Fruit fly (Drosophila melanogaster) whole organism, prepupa: Measurements from ENCODE around the gene Jon99Ciii.

Source experiments
- Blimp-1 ChIP-seq: fragments of 200-800 bp; sonication (Bioruptor generic); optimal IDR thresholded peaks from 3 replicates; lab custom pipeline; 2017; ENCODE audit warnings: missing biosample characterization, missing genetic modification characterization, mild to moderate bottlenecking, moderate library complexity, missing genetic modification reagents
- CG10669 ChIP-seq: fragments of 200-800 bp; sonication (Bioruptor generic); optimal IDR thresholded peaks from 3 replicates; lab custom pipeline; 2018; ENCODE audit warnings: missing biosample characterization, mild to moderate bottlenecking, missing genetic modification characterization, moderate library complexity
- CG11294 ChIP-seq: fragments of 200-800 bp; sonication (Bioruptor generic); IDR thresholded peaks from 2 replicates; pipeline ENCODE4 v1.3.6; 2022; ENCODE audit warnings: missing biosample characterization, missing genetic modification characterization
- CG11762 ChIP-seq: fragments of 200-800 bp; sonication (Bioruptor generic); optimal IDR thresholded peaks from 3 replicates; lab custom pipeline; 2016; ENCODE audit warnings: missing biosample characterization, missing genetic modification characterization; ENCODE audit not compliant: insufficient read depth
- CG15336 ChIP-seq: fragments of 200-800 bp; sonication (Bioruptor generic); IDR thresholded peaks from 2 replicates; pipeline ENCODE4 v1.3.6; 2022; ENCODE audit warnings: missing biosample characterization, missing genetic modification characterization
- CG1621 ChIP-seq: fragments of 200-800 bp; sonication (Bioruptor generic); optimal IDR thresholded peaks from 3 replicates; lab custom pipeline; 2018; ENCODE audit warnings: missing biosample characterization, mild to moderate bottlenecking, missing genetic modification characterization
- CG3032 ChIP-seq: fragments of 200-800 bp; optimal IDR thresholded peaks from 2 replicates; lab custom pipeline; 2019; ENCODE audit warnings: missing biosample characterization, mild to moderate bottlenecking, missing genetic modification characterization, moderate library complexity
- CG31627 ChIP-seq: fragments of 200-800 bp; sonication (Bioruptor generic); optimal IDR thresholded peaks from 3 replicates; lab custom pipeline; 2016; ENCODE audit warnings: missing biosample characterization, missing genetic modification characterization
- CG32006 ChIP-seq: fragments of 200-800 bp; sonication (Bioruptor generic); optimal IDR thresholded peaks from 3 replicates; lab custom pipeline; 2017; ENCODE audit warnings: missing biosample characterization, mild to moderate bottlenecking, missing genetic modification characterization
- CG4318 ChIP-seq: fragments of 200-800 bp; sonication (Bioruptor generic); optimal IDR thresholded peaks from 3 replicates; lab custom pipeline; 2017; ENCODE audit warnings: missing biosample characterization, mild to moderate bottlenecking, missing genetic modification characterization
- CG6163 ChIP-seq: fragments of 200-800 bp; sonication (Bioruptor generic); IDR thresholded peaks from 3 replicates; pipeline ENCODE4 v1.3.6; 2022; ENCODE audit warnings: missing biosample characterization, missing genetic modification characterization
- CG8119 ChIP-seq: fragments of 200-800 bp; sonication (Bioruptor generic); IDR thresholded peaks from 3 replicates; pipeline ENCODE4 v1.3.6; 2022; ENCODE audit warnings: missing biosample characterization, missing genetic modification characterization
- Eip78C ChIP-seq: fragments of 200-800 bp; sonication (Bioruptor generic); peaks from one replicate; lab custom pipeline; 2016; ENCODE audit warnings: missing biosample characterization, missing genetic modification characterization
- Eip93F ChIP-seq: fragments of 200-800 bp; sonication (Bioruptor generic); optimal IDR thresholded peaks from 2 replicates; lab custom pipeline; 2016; ENCODE audit warnings: missing biosample characterization, mild to moderate bottlenecking, missing genetic modification characterization
- Ets96B ChIP-seq: fragments of 200-800 bp; optimal IDR thresholded peaks from 2 replicates; lab custom pipeline; 2019; ENCODE audit warnings: missing biosample characterization, mild to moderate bottlenecking, missing genetic modification characterization, moderate library complexity
- Hr38 ChIP-seq: sonication (Bioruptor generic); optimal IDR thresholded peaks from 2 replicates; lab custom pipeline; 2016; ENCODE audit warnings: missing biosample characterization, missing genetic modification characterization
- OdsH ChIP-seq: fragments of 200-800 bp; sonication (Bioruptor generic); optimal IDR thresholded peaks from 3 replicates; lab custom pipeline; 2016; ENCODE audit warnings: missing biosample characterization, missing genetic modification characterization
- Smox ChIP-seq: fragments of 200-800 bp; sonication (Bioruptor generic); optimal IDR thresholded peaks from 3 replicates; lab custom pipeline; 2016; ENCODE audit warnings: missing biosample characterization, missing genetic modification characterization
- Sox102F ChIP-seq: fragments of 200-800 bp; sonication (Bioruptor generic); optimal IDR thresholded peaks from 2 replicates; lab custom pipeline; 2016; ENCODE audit warnings: missing biosample characterization, mild to moderate bottlenecking, missing genetic modification characterization
- Sox14 ChIP-seq: fragments of 200-800 bp; sonication (Bioruptor generic); optimal IDR thresholded peaks from 3 replicates; lab custom pipeline; 2016; ENCODE audit warnings: missing biosample characterization, missing genetic modification characterization
- achi ChIP-seq: fragments of 200-800 bp; sonication (Bioruptor generic); optimal IDR thresholded peaks from 3 replicates; lab custom pipeline; 2016; ENCODE audit warnings: missing biosample characterization, missing genetic modification characterization
- acj6 ChIP-seq: fragments of 200-800 bp; sonication (Bioruptor generic); optimal IDR thresholded peaks from 3 replicates; lab custom pipeline; 2016; ENCODE audit warnings: missing biosample characterization, missing genetic modification characterization
- cyc ChIP-seq: fragments of 200-800 bp; sonication (Bioruptor generic); optimal IDR thresholded peaks from 3 replicates; lab custom pipeline; 2016; ENCODE audit warnings: missing biosample characterization, missing genetic modification characterization
- dac ChIP-seq: fragments of 200-800 bp; sonication (Bioruptor generic); optimal IDR thresholded peaks from 2 replicates; lab custom pipeline; 2017; ENCODE audit warnings: missing biosample characterization, mild to moderate bottlenecking, missing genetic modification characterization
- dsx ChIP-seq: fragments of 200-800 bp; optimal IDR thresholded peaks from 3 replicates; lab custom pipeline; 2019; ENCODE audit warnings: missing biosample characterization, mild to moderate bottlenecking, missing genetic modification characterization, moderate library complexity; ENCODE audit not compliant: poor library complexity, severe bottlenecking
- eg ChIP-seq: fragments of 200-800 bp; sonication (Bioruptor generic); IDR thresholded peaks from 3 replicates; pipeline ENCODE4 v1.3.6; 2022; ENCODE audit warnings: missing biosample characterization, missing genetic modification characterization
- esn ChIP-seq: fragments of 200-800 bp; sonication (Bioruptor generic); optimal IDR thresholded peaks from 2 replicates; lab custom pipeline; 2016; ENCODE audit warnings: missing biosample characterization, mild to moderate bottlenecking, missing genetic modification characterization, moderate library complexity
- fd59A ChIP-seq: fragments of 200-800 bp; sonication (Bioruptor generic); optimal IDR thresholded peaks from 2 replicates; lab custom pipeline; 2017; ENCODE audit warnings: missing biosample characterization, mild to moderate bottlenecking, missing genetic modification characterization, missing genetic modification reagents
- fd85E ChIP-seq: fragments of 200-800 bp; sonication (Bioruptor generic); optimal IDR thresholded peaks from 3 replicates; lab custom pipeline; 2016; ENCODE audit warnings: missing biosample characterization, missing genetic modification characterization
- fkh ChIP-seq: fragments of 200-800 bp; sonication (Bioruptor generic); optimal IDR thresholded peaks from 3 replicates; lab custom pipeline; 2017; ENCODE audit warnings: missing biosample characterization, mild to moderate bottlenecking, missing genetic modification characterization, moderate library complexity
- lz ChIP-seq: fragments of 200-800 bp; sonication (Bioruptor generic); optimal IDR thresholded peaks from 3 replicates; lab custom pipeline; 2016; ENCODE audit warnings: missing biosample characterization, missing genetic modification characterization
- spab ChIP-seq: fragments of 200-800 bp; sonication (Bioruptor generic); optimal IDR thresholded peaks from 2 replicates; lab custom pipeline; 2017; ENCODE audit warnings: missing biosample characterization, mild to moderate bottlenecking, missing genetic modification characterization, missing genetic modification reagents
- ss ChIP-seq, 2 experiments: fragments of 200-800 bp; sonication (Bioruptor generic); optimal IDR thresholded peaks; 2 replicates in 1 of 2; 3 replicates in 1 of 2; lab custom pipeline; 2017 to 2018; ENCODE audit warnings: mild to moderate bottlenecking in 2 of 2, missing biosample characterization in 2 of 2, missing genetic modification characterization in 2 of 2, moderate library complexity in 1 of 2
- vri ChIP-seq: fragments of 200-800 bp; sonication (Bioruptor generic); optimal IDR thresholded peaks from 3 replicates; lab custom pipeline; 2016; ENCODE audit warnings: missing biosample characterization, mild to moderate bottlenecking, missing genetic modification characterization

The Jon99Ciii gene

DNA sequence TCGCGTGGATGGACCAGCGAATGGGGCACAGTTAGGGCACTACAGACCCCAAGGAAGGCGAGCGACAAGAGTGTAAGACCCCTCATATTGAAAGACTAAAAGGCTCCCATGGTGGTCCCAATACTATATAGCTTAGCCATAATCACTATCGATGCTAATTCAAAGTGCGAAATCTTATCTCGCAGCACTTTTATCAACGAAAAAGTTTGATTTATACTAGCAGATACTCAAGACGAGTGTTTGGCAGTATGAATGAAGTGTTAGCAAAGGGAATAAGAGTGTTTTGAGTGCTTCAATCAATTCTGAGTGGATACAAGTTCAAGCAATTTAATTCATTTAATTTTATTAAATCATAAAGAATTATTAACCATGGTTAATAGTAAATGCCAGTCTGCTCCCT is 4.1 kb downstream of the Jon99Ciii start, which contains the start of gene Jon99Ci:
TSS of gene Jon99Ci (minus strand) at position 101 of the 400 bp plus-strand sequence.
- no peak for TF ChIP-seq achi
- TF ChIP-seq CG31627 (GFP tag; lab: Kevin White, UChicago): no peak
- TF ChIP-seq, all 60 proteins: peak for 0

DNA sequence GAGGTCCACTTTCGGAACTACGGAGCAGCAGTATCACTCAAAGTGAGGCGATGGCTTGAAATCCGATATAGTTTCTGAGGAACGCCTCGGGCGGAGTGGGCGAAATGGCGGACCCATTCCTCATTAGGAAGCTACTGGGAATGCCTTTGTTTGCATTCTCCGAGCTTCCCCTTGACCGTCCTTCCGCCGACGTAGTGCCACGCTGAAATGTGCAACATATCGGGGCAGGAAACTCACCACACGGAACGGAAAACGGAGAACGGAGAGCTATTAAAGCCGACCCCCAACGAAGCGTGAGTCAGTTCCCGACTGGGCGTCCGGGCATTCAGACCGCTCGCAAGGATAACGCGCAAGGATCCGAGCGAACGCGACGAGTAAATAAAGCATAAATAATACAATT is 4.9 kb downstream of the Jon99Ciii start, which contains the start of gene CG15522:
TSS of gene CG15522 (plus strand) at position 301 of the 400 bp plus-strand sequence.
- TF ChIP-seq OdsH: no peak
- TF ChIP-seq Smox (GFP tag; lab: Kevin White, UChicago): no peak
- no peak for TF ChIP-seq Ets96B (tag; lab: Kevin White, UChicago)
- TF ChIP-seq vri (GFP tag; lab: Kevin White, UChicago): no peak
- TF ChIP-seq spab: no peak
- no peak for TF ChIP-seq dsx (GFP tag; lab: Kevin White, UChicago)

DNA sequence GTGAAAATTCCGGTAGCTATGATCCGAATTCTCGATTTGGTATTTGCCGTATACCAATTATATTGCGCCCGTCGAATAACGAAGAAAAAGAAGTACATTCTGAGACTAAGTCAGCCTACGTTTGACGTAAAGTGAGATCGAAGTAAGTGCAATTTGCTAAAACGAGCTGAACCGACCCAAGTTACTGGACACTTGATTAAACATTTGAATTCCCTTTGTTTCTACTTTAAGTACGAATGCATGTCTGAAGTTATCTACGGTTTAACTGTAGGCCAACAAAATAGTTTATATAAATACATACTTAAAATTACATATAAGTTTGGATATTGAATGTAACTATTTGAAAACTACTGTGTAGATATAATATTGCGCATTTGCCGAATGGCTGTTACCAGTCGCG is 8.3 kb downstream of the Jon99Ciii start, which contains the start of gene alpha-Man-Ic:
TSS of gene alpha-Man-Ic (minus strand) at position 101 of the 400 bp plus-strand sequence.
- TF ChIP-seq esn (GFP tag; lab: Kevin White, UChicago) (no peak), fkh (GFP tag; lab: Kevin White, UChicago) (no peak), Blimp-1 (no peak), CG4318 (GFP tag; lab: Kevin White, UChicago) (no peak), acj6 (no peak), CG8119 (GFP tag; lab: Robert Waterston, UW) (no peak), lz (GFP tag; lab: Kevin White, UChicago) (no peak), spab (no peak), Ets96B (tag; lab: Kevin White, UChicago) (no peak), vri (GFP tag; lab: Kevin White, UChicago) (no peak), CG11762 (GFP tag; lab: Kevin White, UChicago) (no peak), fd59A (GFP tag; lab: Kevin White, UChicago) (no peak)

DNA sequence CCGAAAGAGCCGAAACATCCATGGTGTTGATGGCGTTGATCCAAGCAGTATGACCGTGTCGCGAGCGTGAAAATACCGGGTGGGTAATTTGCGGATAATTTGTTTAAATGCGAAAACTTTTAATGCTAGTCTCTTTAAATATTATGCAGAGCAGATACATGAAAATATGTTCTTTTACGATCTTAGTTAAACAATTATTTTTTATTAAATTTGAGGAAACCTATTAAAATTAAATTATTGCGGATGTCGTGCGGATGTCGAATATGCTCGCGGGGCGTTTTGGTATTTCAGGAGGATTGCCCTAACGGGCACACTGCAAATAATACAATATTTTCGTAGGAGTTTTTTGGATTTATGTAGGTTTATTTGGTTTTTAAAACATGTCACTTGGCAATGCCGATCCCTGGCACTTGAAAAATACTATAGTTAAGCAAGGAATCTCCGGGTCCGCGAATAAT is 11.0 kb downstream of the Jon99Ciii start, which contains the start of the genes Cog7, CG42557 and CG42558:
TSS of gene Cog7 (minus strand) at position 51 of the 458 bp plus-strand sequence.
TSS of gene CG42557 (plus strand) at position 281 of the 458 bp plus-strand sequence.
TSS of gene CG42558 (plus strand) at position 281 of the 458 bp plus-strand sequence.
- no peak for TF ChIP-seq Eip93F (GFP tag; lab: Kevin White, UChicago)

DNA sequence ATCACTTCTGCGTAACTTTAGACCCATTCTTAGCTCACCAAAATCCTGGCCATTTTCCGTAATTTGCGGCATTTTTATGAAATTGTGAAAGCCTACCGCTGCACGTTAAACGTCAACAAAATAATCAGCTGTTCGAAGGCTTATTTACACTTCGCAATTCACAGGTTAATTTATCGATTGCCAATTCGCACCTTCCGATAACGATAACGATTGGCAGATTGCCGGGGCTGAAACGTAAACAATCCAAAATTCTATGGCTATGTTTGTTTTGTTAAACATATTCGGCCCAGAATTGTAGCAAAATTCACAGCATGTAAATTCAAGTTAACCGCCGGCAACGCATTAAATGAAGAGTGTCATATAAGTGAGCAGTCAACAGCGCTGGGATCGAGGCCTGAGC is 13.7 kb downstream of the Jon99Ciii start, which contains the start of the genes eIF2Balpha and Vps13B:
TSS of gene eIF2Balpha (minus strand) at position 133 of the 400 bp plus-strand sequence.
TSS of gene Vps13B (plus strand) at position 223 of the 400 bp plus-strand sequence.
- no peak for TF ChIP-seq CG11294 (GFP tag; lab: Robert Waterston, UW)
- no peak for TF ChIP-seq CG4318 (GFP tag; lab: Kevin White, UChicago)
- TF ChIP-seq dsx (GFP tag; lab: Kevin White, UChicago): no peak
- TF ChIP-seq OdsH: no peak
- TF ChIP-seq Sox14 (GFP tag; lab: Kevin White, UChicago): no peak
- TF ChIP-seq CG6163 (GFP tag; lab: Robert Waterston, UW): no peak
- no peak for TF ChIP-seq spab
- TF ChIP-seq fd59A (GFP tag; lab: Kevin White, UChicago): no peak
- TF ChIP-seq acj6: no peak
- no peak for TF ChIP-seq dac
- TF ChIP-seq ss (GFP tag; optimal IDR thresholded peaks at IDR 0.05; lab: Kevin White, UChicago): no peak
- TF ChIP-seq fkh (GFP tag; lab: Kevin White, UChicago): no peak
- TF ChIP-seq Ets96B (tag; lab: Kevin White, UChicago): no peak
- no peak for TF ChIP-seq Eip93F (GFP tag; lab: Kevin White, UChicago)
- TF ChIP-seq eg: no peak
- no peak for TF ChIP-seq CG3032
- no peak for TF ChIP-seq fd85E
- TF ChIP-seq cyc (GFP tag; lab: Kevin White, UChicago): no peak

DNA sequence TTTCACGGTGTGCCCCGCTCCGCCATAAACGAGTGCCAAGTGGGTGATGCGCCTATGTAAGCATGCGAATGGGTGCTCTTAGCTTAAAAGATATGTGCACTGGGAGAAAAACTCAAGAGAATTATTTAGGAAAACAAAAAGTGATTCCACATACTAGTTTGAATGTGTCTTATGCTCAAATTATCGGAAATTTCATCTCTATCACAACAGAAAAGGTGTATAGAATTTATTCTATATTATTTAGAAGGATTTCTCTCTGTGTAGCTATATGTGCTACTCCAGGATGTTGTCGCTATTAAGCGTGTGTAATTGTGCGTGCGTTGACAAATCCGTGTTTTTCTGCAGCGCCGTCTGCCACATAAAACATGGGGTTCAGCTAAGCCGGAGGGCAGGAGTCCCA is 37.3 kb downstream of the Jon99Ciii start:
- TF ChIP-seq CG15336 (0 out of 2 replicates have a peak, but pooled peaks have one; percentile 37), CG10669 (peak; percentile 11), CG6163 (GFP tag; lab: Robert Waterston, UW) (peak; percentile 60; the same call in 2 of the 3 replicates), eg (0 out of 3 replicates have a peak, but pooled peaks have one; percentile 44), cyc (GFP tag; lab: Kevin White, UChicago) (no peak), CG1621 (tag; lab: Kevin White, UChicago) (no peak), CG8119 (GFP tag; lab: Robert Waterston, UW) (peak; percentile 49; the same call in 2 of the 3 replicates), achi (peak; percentile 5), Eip78C (GFP tag; lab: Kevin White, UChicago) (peak; percentile 65), CG32006 (peak; percentile 35), Sox102F (no peak), Hr38 (GFP tag; lab: Kevin White, UChicago) (no peak), ss (GFP tag; optimal IDR thresholded peaks at IDR 0.05; lab: Kevin White, UChicago) (peak in 1 of 2 experiments; percentile 1)
